ENCODE assay signal across 4 worm cellular contexts in the genomic region with DNA sequence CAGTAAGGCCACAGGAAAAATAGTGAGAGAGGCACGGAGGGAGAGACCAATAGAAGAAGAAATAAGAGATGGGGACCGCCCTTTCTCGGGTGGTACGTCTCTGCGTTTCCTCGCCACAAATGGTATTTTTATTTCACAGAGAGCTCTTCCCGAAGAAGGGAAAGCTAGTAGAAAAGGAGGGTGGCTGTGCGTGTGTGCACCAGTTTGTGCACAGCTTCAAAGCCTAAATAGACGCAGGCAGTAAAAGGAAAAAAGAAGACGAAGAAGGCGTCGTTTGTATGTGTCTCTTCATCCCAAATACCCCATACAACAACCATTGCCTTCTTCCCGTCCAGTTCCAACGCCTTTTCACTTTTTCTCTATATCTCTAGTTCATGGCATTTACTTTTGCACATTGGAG.
TF ChIP-seq lines count a peak whose summit lies in the region.

No protein-coding gene starts in this region.

TF ChIP-seq in whole organism, L2 larva, 48 proteins besides CTCF, POLR2A, EP300 and RAD21 (continues in another document):
- TF ChIP-seq mdl-1 (tag; optimal IDR thresholded peaks at IDR 0.05; lab: Kevin White, UChicago) = no peak
- peak; percentile 91 for TF ChIP-seq unc-55 (GFP tag; optimal IDR thresholded peaks at IDR 0.05; lab: Kevin White, UChicago)
- no peak for TF ChIP-seq gmeb-1 (tag; optimal IDR thresholded peaks at IDR 0.05; lab: Kevin White, UChicago)
- no peak for TF ChIP-seq ztf-11 (tag; optimal IDR thresholded peaks at IDR 0.05; lab: Kevin White, UChicago)
- TF ChIP-seq nhr-12 (tag; optimal IDR thresholded peaks at IDR 0.05; lab: Kevin White, UChicago) = no peak
- no peak for TF ChIP-seq nhr-237 (tag; optimal IDR thresholded peaks at IDR 0.05; lab: Kevin White, UChicago)
- no peak for TF ChIP-seq aly-2 (tag; optimal IDR thresholded peaks at IDR 0.05; lab: Kevin White, UChicago)
- TF ChIP-seq fos-1 (tag; optimal IDR thresholded peaks at IDR 0.05; lab: Kevin White, UChicago) = no peak
- TF ChIP-seq nhr-10 (tag; optimal IDR thresholded peaks at IDR 0.05; lab: Kevin White, UChicago) = no peak
- TF ChIP-seq lin-39 (tag; optimal IDR thresholded peaks at IDR 0.05; lab: Kevin White, UChicago) = no peak
- TF ChIP-seq mab-5 (tag; optimal IDR thresholded peaks at IDR 0.05; lab: Kevin White, UChicago) = peak; percentile 14
- TF ChIP-seq nhr-6 (tag; optimal IDR thresholded peaks at IDR 0.05; lab: Kevin White, UChicago) = peak; percentile 35
- TF ChIP-seq lin-11 (tag; optimal IDR thresholded peaks at IDR 0.05; lab: Kevin White, UChicago) = peak; percentile 27
- no peak for TF ChIP-seq unc-62 (GFP tag; optimal IDR thresholded peaks at IDR 0.05; lab: Kevin White, UChicago)
- TF ChIP-seq nhr-129 (tag; optimal IDR thresholded peaks at IDR 0.05; lab: Kevin White, UChicago) = peak; percentile 62
- peak; percentile 19 for TF ChIP-seq sem-4 (tag; optimal IDR thresholded peaks at IDR 0.05; lab: Kevin White, UChicago)
- no peak for TF ChIP-seq nhr-23 (tag; optimal IDR thresholded peaks at IDR 0.05; lab: Kevin White, UChicago)
- peak; percentile 42 for TF ChIP-seq sma-9 (GFP tag; optimal IDR thresholded peaks at IDR 0.05; lab: Kevin White, UChicago)
- TF ChIP-seq sma-9 (tag; optimal IDR thresholded peaks at IDR 0.05; lab: Kevin White, UChicago) = no peak
- no peak for TF ChIP-seq ceh-16 (tag; optimal IDR thresholded peaks at IDR 0.05; lab: Kevin White, UChicago)
- no peak for TF ChIP-seq skn-1 (tag; optimal IDR thresholded peaks at IDR 0.05; lab: Kevin White, UChicago)
- no peak for TF ChIP-seq ztf-4 (tag; optimal IDR thresholded peaks at IDR 0.05; lab: Kevin White, UChicago)
- TF ChIP-seq ZK546.5 (tag; optimal IDR thresholded peaks at IDR 0.05; lab: Kevin White, UChicago) = no peak

TF ChIP-seq in whole organism, L4 larva, 104 proteins besides CTCF, POLR2A, EP300 and RAD21:
- TF ChIP-seq Y48G9A.11 (GFP tag; IDR thresholded peaks at IDR 0.05; lab: Robert Waterston, UW) (no peak), zag-1 (tag; optimal IDR thresholded peaks at IDR 0.05; lab: Kevin White, UChicago) (no peak), mep-1 (tag; optimal IDR thresholded peaks at IDR 0.05; lab: Kevin White, UChicago) (peak; percentile 71), hif-1 (tag; optimal IDR thresholded peaks at IDR 0.05; lab: Kevin White, UChicago) (peak in 1 of 2 experiments; percentile 40), fkh-10 (GFP tag; optimal IDR thresholded peaks at IDR 0.05; lab: Kevin White, UChicago) (peak; percentile 85), lsy-2 (tag; optimal IDR thresholded peaks at IDR 0.05; lab: Kevin White, UChicago) (peak; percentile 11 to 66), hlh-30 (tag; optimal IDR thresholded peaks at IDR 0.05; lab: Kevin White, UChicago; ENCODE audit: insufficient read depth) (peak; percentile 36), unc-39 (tag; optimal IDR thresholded peaks at IDR 0.05; lab: Kevin White, UChicago) (no peak), ZK337.2 (GFP tag; IDR thresholded peaks at IDR 0.05; lab: Robert Waterston, UW) (0 out of 2 replicates have a peak, but pooled peaks have one; percentile 16), F37D6.2 (tag; optimal IDR thresholded peaks at IDR 0.05; lab: Kevin White, UChicago) (peak; percentile 60), F26F4.8 (GFP tag; conservative IDR thresholded peaks at IDR 0.05; lab: Robert Waterston, UW) (0 out of 2 replicates have a peak, but pooled peaks have one; percentile 16), hmg-1.1 (GFP tag; IDR thresholded peaks at IDR 0.05; lab: Robert Waterston, UW) (peak; percentile 84), rbr-2 (tag; optimal IDR thresholded peaks at IDR 0.05; lab: Kevin White, UChicago) (peak; percentile 72), ctbp-1 (GFP tag; IDR thresholded peaks at IDR 0.05; lab: Robert Waterston, UW) (peak; percentile 69), T20F7.1 (GFP tag; optimal IDR thresholded peaks at IDR 0.05; lab: Kevin White, UChicago) (no peak), aha-1 (tag; lab: Kevin White, UChicago) (peak; percentile 99), mdl-1 (tag; optimal IDR thresholded peaks at IDR 0.05; lab: Kevin White, UChicago) (peak in 1 of 2 experiments; percentile 47)
TF ChIP-seq in whole organism, L4 larva: peak in this region for 13.

TF ChIP-seq in whole organism, late embryonic, 69 proteins besides CTCF, POLR2A, EP300 and RAD21:
- no peak for TF ChIP-seq pat-9 (tag; optimal IDR thresholded peaks at IDR 0.05; lab: Kevin White, UChicago)
- TF ChIP-seq ref-2 (tag; optimal IDR thresholded peaks at IDR 0.05; lab: Kevin White, UChicago) = peak; percentile 68
- TF ChIP-seq fkh-10 (GFP tag; optimal IDR thresholded peaks at IDR 0.05; lab: Kevin White, UChicago) = peak; percentile 26
- no peak for TF ChIP-seq ceh-9 (tag; optimal IDR thresholded peaks at IDR 0.05; lab: Kevin White, UChicago)
- no peak for TF ChIP-seq pag-3 (tag; optimal IDR thresholded peaks at IDR 0.05; lab: Kevin White, UChicago; ENCODE audit: borderline replicate concordance)
- peak; percentile 54 for TF ChIP-seq tbx-2 (tag; optimal IDR thresholded peaks at IDR 0.05; lab: Kevin White, UChicago)
- peak; percentile 70 for TF ChIP-seq nfya-1 (tag; optimal IDR thresholded peaks at IDR 0.05; lab: Kevin White, UChicago)
- no peak for TF ChIP-seq gmeb-2 (tag; optimal IDR thresholded peaks at IDR 0.05; lab: Kevin White, UChicago)
- TF ChIP-seq C08G9.2 (tag; optimal IDR thresholded peaks at IDR 0.05; lab: Kevin White, UChicago) = peak; percentile 3
- no peak for TF ChIP-seq odd-2 (tag; optimal IDR thresholded peaks at IDR 0.05; lab: Kevin White, UChicago)
- TF ChIP-seq C38D4.7 (GFP tag; optimal IDR thresholded peaks at IDR 0.05; lab: Kevin White, UChicago) = no peak
- peak; percentile 82 for TF ChIP-seq ceh-34 (tag; optimal IDR thresholded peaks at IDR 0.05; lab: Kevin White, UChicago)
- peak; percentile 52 for TF ChIP-seq syd-9 (tag; optimal IDR thresholded peaks at IDR 0.05; lab: Kevin White, UChicago)
- no peak for TF ChIP-seq sox-4 (tag; optimal IDR thresholded peaks at IDR 0.05; lab: Kevin White, UChicago)
- no peak for TF ChIP-seq tbx-7 (tag; optimal IDR thresholded peaks at IDR 0.05; lab: Kevin White, UChicago)
- TF ChIP-seq unc-3 (GFP tag; conservative IDR thresholded peaks at IDR 0.05; lab: Robert Waterston, UW) = no peak
- no peak for TF ChIP-seq unc-3 (tag; optimal IDR thresholded peaks at IDR 0.05; lab: Kevin White, UChicago)
- no peak for TF ChIP-seq Y22D7AL.16 (tag; optimal IDR thresholded peaks at IDR 0.05; lab: Kevin White, UChicago)
- peak; percentile 42 for TF ChIP-seq sdc-2 (tag; optimal IDR thresholded peaks at IDR 0.05; lab: Kevin White, UChicago)
- peak; percentile 86 for TF ChIP-seq ceh-31 (tag; optimal IDR thresholded peaks at IDR 0.05; lab: Kevin White, UChicago)
- TF ChIP-seq ceh-14 (tag; optimal IDR thresholded peaks at IDR 0.05; lab: Kevin White, UChicago) = peak; percentile 29
- no peak for TF ChIP-seq dmd-4 (tag; optimal IDR thresholded peaks at IDR 0.05; lab: Kevin White, UChicago; ENCODE audit: borderline replicate concordance)
- peak; percentile 75 for TF ChIP-seq ceh-19 (GFP tag; optimal IDR thresholded peaks at IDR 0.05; lab: Kevin White, UChicago)
- no peak for TF ChIP-seq ama-1 (optimal IDR thresholded peaks at IDR 0.05; lab: Kevin White, UChicago)
- peak; percentile 59 for TF ChIP-seq unc-42 (tag; optimal IDR thresholded peaks at IDR 0.05; lab: Kevin White, UChicago)
- TF ChIP-seq ceh-6 (GFP tag; optimal IDR thresholded peaks at IDR 0.05; lab: Kevin White, UChicago) = no peak
- TF ChIP-seq sox-2 (GFP tag; IDR thresholded peaks at IDR 0.05; lab: Robert Waterston, UW) = no peak
TF ChIP-seq in whole organism, late embryonic: peak in this region for 12.

TF ChIP-seq in whole organism, mixed stage, embryonic, 35 proteins besides CTCF, POLR2A, EP300 and RAD21:
- TF ChIP-seq ham-2 (GFP tag; optimal IDR thresholded peaks at IDR 0.05; lab: Kevin White, UChicago) (peak; percentile 54), ceh-39 (tag; optimal IDR thresholded peaks at IDR 0.05; lab: Kevin White, UChicago) (no peak), M03D4.4 (tag; optimal IDR thresholded peaks at IDR 0.05; lab: Kevin White, UChicago) (no peak), ceh-83 (GFP tag; optimal IDR thresholded peaks at IDR 0.05; lab: Kevin White, UChicago) (no peak), mep-1 (tag; optimal IDR thresholded peaks at IDR 0.05; lab: Kevin White, UChicago) (peak; percentile 20), sptf-1 (tag; optimal IDR thresholded peaks at IDR 0.05; lab: Kevin White, UChicago) (peak; percentile 6), unc-62 (GFP tag; optimal IDR thresholded peaks at IDR 0.05; lab: Kevin White, UChicago) (no peak), flh-1 (GFP tag; optimal IDR thresholded peaks at IDR 0.05; lab: Kevin White, UChicago) (no peak), nhr-237 (tag; optimal IDR thresholded peaks at IDR 0.05; lab: Kevin White, UChicago) (no peak), bed-3 (GFP tag; optimal IDR thresholded peaks at IDR 0.05; lab: Kevin White, UChicago) (no peak), cnd-1 (tag; optimal IDR thresholded peaks at IDR 0.05; lab: Kevin White, UChicago) (no peak), tbx-8 (GFP tag; optimal IDR thresholded peaks at IDR 0.05; lab: Kevin White, UChicago) (no peak), elt-1 (tag; optimal IDR thresholded peaks at IDR 0.05; lab: Kevin White, UChicago; ENCODE audit: borderline replicate concordance, insufficient read depth) (no peak), ces-1 (GFP tag; optimal IDR thresholded peaks at IDR 0.05; lab: Kevin White, UChicago) (peak; percentile 63), sem-2 (GFP tag; optimal IDR thresholded peaks at IDR 0.05; lab: Kevin White, UChicago) (no peak), unc-39 (tag; optimal IDR thresholded peaks at IDR 0.05; lab: Kevin White, UChicago) (no peak), unc-120 (tag; optimal IDR thresholded peaks at IDR 0.05; lab: Kevin White, UChicago; ENCODE audit: poor library complexity, severe bottlenecking) (no peak), ztf-11 (tag; optimal IDR thresholded peaks at IDR 0.05; lab: Kevin White, UChicago) (no peak), zip-8 (tag; optimal IDR thresholded peaks at IDR 0.05; lab: Kevin White, UChicago) (no peak), blmp-1 (tag; optimal IDR thresholded peaks at IDR 0.05; lab: Kevin White, UChicago) (no peak), lin-32 (GFP tag; optimal IDR thresholded peaks at IDR 0.05; lab: Kevin White, UChicago) (no peak), lsy-2 (tag; optimal IDR thresholded peaks at IDR 0.05; lab: Kevin White, UChicago) (no peak), drap-1 (GFP tag; optimal IDR thresholded peaks at IDR 0.05; lab: Kevin White, UChicago) (peak; percentile 27)
